Worm (Caenorhabditis elegans) whole organism, L3 larva: ENCODE data around the gene Y94H6A.5.

ENCODE experiments used
- ama-1 ChIP-seq: fragments of 150-350 bp; optimal IDR thresholded peaks from 2 replicates; lab custom pipeline; 2018
- ceh-82 ChIP-seq: fragments of 150-350 bp; optimal IDR thresholded peaks from 2 replicates; lab custom pipeline; 2014; ENCODE audit warnings: missing biosample characterization, missing genetic modification characterization
- elt-3 ChIP-seq, 3 experiments: fragments of 150-350 bp in 1 of 3; sonication (generic microtip) in 2 of 3; optimal IDR thresholded peaks; 2 replicates in 2 of 3; 4 replicates in 1 of 3; lab custom pipeline; 2014 to 2017; ENCODE audit warnings: missing biosample characterization in 3 of 3, missing genetic modification characterization in 3 of 3
- fkh-10 ChIP-seq: sonication (generic microtip); optimal IDR thresholded peaks from 2 replicates; lab custom pipeline; 2017; ENCODE audit warnings: missing biosample characterization, missing genetic modification reagents, missing genetic modification characterization
- nhr-67 ChIP-seq: fragments of 150-350 bp; optimal IDR thresholded peaks from 2 replicates; lab custom pipeline; 2014; ENCODE audit warnings: missing biosample characterization, missing genetic modification characterization
- skn-1 ChIP-seq: fragments of 150-350 bp; optimal IDR thresholded peaks from 2 replicates; lab custom pipeline; 2014; ENCODE audit warnings: missing biosample characterization, missing genetic modification characterization

DNA sequence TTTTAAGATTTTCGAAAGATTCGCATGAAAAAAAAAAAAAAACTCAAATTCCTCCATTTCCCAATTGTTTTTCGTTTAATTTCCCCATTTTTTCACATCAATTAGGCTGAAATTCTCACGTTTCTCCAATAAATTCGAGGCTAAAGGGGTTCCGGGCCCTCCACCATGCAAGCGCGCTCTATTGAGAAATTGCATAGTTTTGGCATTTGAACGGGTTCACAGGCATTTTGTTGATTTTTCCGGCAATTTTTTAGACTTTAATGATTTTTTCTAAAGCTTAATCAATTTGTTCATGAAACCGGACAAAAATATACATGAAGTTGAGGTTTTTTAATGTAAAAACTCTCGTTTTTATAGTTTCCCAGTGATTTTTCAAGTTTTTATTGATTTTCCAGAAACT lies 37.6 kb downstream of the Y94H6A.5 start:
- TF ChIP-seq elt-3 (tag; optimal IDR thresholded peaks at IDR 0.05; lab: Kevin White, UChicago) (no peak), nhr-67 (no peak), ceh-82 (tag; lab: Kevin White, UChicago) (no peak), skn-1 (tag; lab: Kevin White, UChicago) (no peak), ama-1 (lab: Kevin White, UChicago) (no peak), fkh-10 (GFP tag; lab: Kevin White, UChicago) (no peak)
